Worm (Caenorhabditis elegans): ENCODE results near the gene F13D11.3.

Gene F13D11.3

ce11 chrX:5805872-5806472 is at the start of gene F13D11.3:
TSS of gene F13D11.3 (minus strand) at chrX:5805922.
- TF ChIP-seq sea-1 (GFP tag; conservative IDR thresholded peaks at IDR 0.05) (no peak), aly-1 (tag; optimal IDR thresholded peaks at IDR 0.05) (no peak), B0310.2 (tag; optimal IDR thresholded peaks at IDR 0.05) (no peak), flt-1 (GFP tag; IDR thresholded peaks at IDR 0.05) (no peak), tbx-37 (GFP tag; conservative IDR thresholded peaks at IDR 0.05) (no peak), ceh-13 (GFP tag; optimal IDR thresholded peaks at IDR 0.05) (no peak), F13C5.2 (tag; optimal IDR thresholded peaks at IDR 0.05) (no peak), tbx-11 (GFP tag; IDR thresholded peaks at IDR 0.05) (no peak), ets-7 (tag; optimal IDR thresholded peaks at IDR 0.05) (no peak), tra-4 (tag; optimal IDR thresholded peaks at IDR 0.05) (no peak)

DNA sequence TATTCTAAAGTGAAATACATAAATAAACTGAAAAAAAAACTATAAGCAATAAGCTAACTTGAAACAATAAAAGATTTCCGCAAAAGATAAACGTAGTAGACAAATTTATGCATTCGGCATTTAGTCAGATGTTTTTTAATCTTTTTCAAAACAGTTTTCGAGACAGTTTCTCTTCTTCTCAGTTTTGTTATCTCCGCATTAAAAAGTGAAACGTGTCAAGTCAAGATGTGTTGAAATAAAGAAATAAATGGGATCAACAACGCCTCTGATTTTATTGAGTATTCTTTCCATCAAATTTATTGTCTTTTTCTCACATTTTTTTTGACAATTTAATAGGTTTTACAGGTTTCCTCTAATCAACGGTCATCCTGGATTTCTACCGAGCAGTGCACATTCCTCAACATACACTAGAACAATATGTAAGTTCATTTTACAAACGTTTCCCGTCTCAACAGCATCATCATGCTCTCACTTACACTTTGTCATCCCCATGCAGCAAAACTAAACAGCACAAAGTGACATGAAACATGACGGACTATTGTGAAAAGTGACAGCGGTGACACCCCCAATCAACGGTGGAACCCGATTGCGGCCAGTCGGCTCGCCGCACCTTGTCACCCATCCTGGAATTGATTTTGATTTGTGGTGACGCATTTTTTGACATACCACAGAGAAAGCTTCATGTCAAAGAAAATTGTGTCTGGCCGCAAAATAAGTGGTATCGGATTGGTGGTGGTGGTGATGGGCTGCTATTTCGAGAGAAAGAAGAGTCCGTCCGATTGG is 48.9 kb upstream of the F13D11.3 start:
- no peak for TF ChIP-seq ets-7 (tag; optimal IDR thresholded peaks at IDR 0.05)
- TF ChIP-seq ceh-36 (tag; optimal IDR thresholded peaks at IDR 0.05) = no peak
- TF ChIP-seq hnd-1 (tag; optimal IDR thresholded peaks at IDR 0.05) = no peak
- TF ChIP-seq ceh-13 (GFP tag; optimal IDR thresholded peaks at IDR 0.05) = no peak
- TF ChIP-seq pes-1 (GFP tag; IDR thresholded peaks at IDR 0.05) = no peak
- no peak for TF ChIP-seq ama-1 (optimal IDR thresholded peaks at IDR 0.05)
- no peak for TF ChIP-seq F13C5.2 (tag; optimal IDR thresholded peaks at IDR 0.05)
- TF ChIP-seq flt-1 (GFP tag; IDR thresholded peaks at IDR 0.05) = no peak
- TF ChIP-seq tbx-11 (GFP tag; IDR thresholded peaks at IDR 0.05) = no peak
- TF ChIP-seq aly-1 (tag; optimal IDR thresholded peaks at IDR 0.05) = no peak
- no peak for TF ChIP-seq hmbx-1 (tag; optimal IDR thresholded peaks at IDR 0.05)
- no peak for TF ChIP-seq scrt-1 (GFP tag; IDR thresholded peaks at IDR 0.05)
- no peak for TF ChIP-seq tra-4 (tag; optimal IDR thresholded peaks at IDR 0.05)
- TF ChIP-seq B0310.2 (tag; optimal IDR thresholded peaks at IDR 0.05) = no peak
- no peak for TF ChIP-seq sea-1 (GFP tag; conservative IDR thresholded peaks at IDR 0.05)
- TF ChIP-seq tbx-37 (GFP tag; conservative IDR thresholded peaks at IDR 0.05) = no peak
- TF ChIP-seq hmg-4 (GFP tag; optimal IDR thresholded peaks at IDR 0.05) = no peak

- TF ChIP-seq ets-7 (tag; optimal IDR thresholded peaks at IDR 0.05) = no peak
- no peak for TF ChIP-seq hmbx-1 (tag; optimal IDR thresholded peaks at IDR 0.05)
- TF ChIP-seq tra-4 (tag; optimal IDR thresholded peaks at IDR 0.05) = no peak
- TF ChIP-seq hnd-1 (tag; optimal IDR thresholded peaks at IDR 0.05) = no peak
- TF ChIP-seq B0310.2 (tag; optimal IDR thresholded peaks at IDR 0.05) = no peak
- TF ChIP-seq flt-1 (GFP tag; IDR thresholded peaks at IDR 0.05) = no peak
- no peak for TF ChIP-seq hmg-4 (GFP tag; optimal IDR thresholded peaks at IDR 0.05)
- no peak for TF ChIP-seq aly-1 (tag; optimal IDR thresholded peaks at IDR 0.05)
- TF ChIP-seq F13C5.2 (tag; optimal IDR thresholded peaks at IDR 0.05) = no peak
- no peak for TF ChIP-seq sea-1 (GFP tag; conservative IDR thresholded peaks at IDR 0.05)
- TF ChIP-seq pes-1 (GFP tag; IDR thresholded peaks at IDR 0.05) = no peak
- no peak for TF ChIP-seq ceh-36 (tag; optimal IDR thresholded peaks at IDR 0.05)
- TF ChIP-seq tbx-37 (GFP tag; conservative IDR thresholded peaks at IDR 0.05) = no peak
- no peak for TF ChIP-seq ama-1 (optimal IDR thresholded peaks at IDR 0.05)
- no peak for TF ChIP-seq tbx-11 (GFP tag; IDR thresholded peaks at IDR 0.05)
- no peak for TF ChIP-seq scrt-1 (GFP tag; IDR thresholded peaks at IDR 0.05)
Measured at ce11 chrX:5854163-5854451, 48.4 kb upstream of the F13D11.3 start, which contains the start of gene hog-1. TSS of gene hog-1 (minus strand) at chrX:5854263.

DNA sequence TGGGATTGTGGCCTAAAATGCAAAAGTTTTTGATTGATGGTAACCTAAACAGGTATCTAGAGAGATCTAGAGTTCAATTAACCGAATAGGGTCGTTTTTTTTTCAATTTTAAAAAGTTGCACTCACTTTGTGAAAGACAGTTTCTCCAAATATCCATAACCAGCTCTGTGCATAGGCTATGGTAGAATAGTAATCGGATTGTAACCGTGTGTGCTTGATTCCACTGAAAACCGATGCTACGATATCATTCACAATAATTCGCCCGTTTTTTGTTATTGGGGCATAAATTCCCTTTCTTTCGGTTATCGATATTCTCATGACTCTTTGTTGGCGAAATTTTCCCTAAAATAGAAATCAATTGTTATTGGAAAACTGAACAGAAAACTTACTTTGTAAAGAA is 46.4 kb upstream of the F13D11.3 start:
- TF ChIP-seq hmg-4 (GFP tag; optimal IDR thresholded peaks at IDR 0.05) (no peak), ceh-13 (GFP tag; optimal IDR thresholded peaks at IDR 0.05) (no peak)

- no peak for TF ChIP-seq ama-1 (optimal IDR thresholded peaks at IDR 0.05)
- TF ChIP-seq ceh-36 (tag; optimal IDR thresholded peaks at IDR 0.05) = no peak
- no peak for TF ChIP-seq scrt-1 (GFP tag; IDR thresholded peaks at IDR 0.05)
- no peak for TF ChIP-seq flt-1 (GFP tag; IDR thresholded peaks at IDR 0.05)
- no peak for TF ChIP-seq ets-7 (tag; optimal IDR thresholded peaks at IDR 0.05)
- no peak for TF ChIP-seq F13C5.2 (tag; optimal IDR thresholded peaks at IDR 0.05)
- TF ChIP-seq hmg-4 (GFP tag; optimal IDR thresholded peaks at IDR 0.05) = no peak
- no peak for TF ChIP-seq hmbx-1 (tag; optimal IDR thresholded peaks at IDR 0.05)
- no peak for TF ChIP-seq tbx-11 (GFP tag; IDR thresholded peaks at IDR 0.05)
- no peak for TF ChIP-seq ceh-13 (GFP tag; optimal IDR thresholded peaks at IDR 0.05)
- no peak for TF ChIP-seq B0310.2 (tag; optimal IDR thresholded peaks at IDR 0.05)
- no peak for TF ChIP-seq tra-4 (tag; optimal IDR thresholded peaks at IDR 0.05)
- TF ChIP-seq pes-1 (GFP tag; IDR thresholded peaks at IDR 0.05) = no peak
- no peak for TF ChIP-seq hnd-1 (tag; optimal IDR thresholded peaks at IDR 0.05)
- no peak for TF ChIP-seq sea-1 (GFP tag; conservative IDR thresholded peaks at IDR 0.05)
- no peak for TF ChIP-seq tbx-37 (GFP tag; conservative IDR thresholded peaks at IDR 0.05)
- no peak for TF ChIP-seq aly-1 (tag; optimal IDR thresholded peaks at IDR 0.05)
Measured at ce11 chrX:5850472-5850871, 44.8 kb upstream of the F13D11.3 start.

ce11 chrX:5848703-5849102 is 43.0 kb upstream of the F13D11.3 start, which contains the start of gene atat-2:
TSS of gene atat-2 (plus strand) at chrX:5849100.
- TF ChIP-seq ceh-36 (tag; optimal IDR thresholded peaks at IDR 0.05) (no peak), hnd-1 (tag; optimal IDR thresholded peaks at IDR 0.05) (no peak), flt-1 (GFP tag; IDR thresholded peaks at IDR 0.05) (no peak), aly-1 (tag; optimal IDR thresholded peaks at IDR 0.05) (no peak), pes-1 (GFP tag; IDR thresholded peaks at IDR 0.05) (no peak), ceh-13 (GFP tag; optimal IDR thresholded peaks at IDR 0.05) (no peak), F13C5.2 (tag; optimal IDR thresholded peaks at IDR 0.05) (no peak), tra-4 (tag; optimal IDR thresholded peaks at IDR 0.05) (no peak), ama-1 (optimal IDR thresholded peaks at IDR 0.05) (no peak), scrt-1 (GFP tag; IDR thresholded peaks at IDR 0.05) (no peak)

DNA sequence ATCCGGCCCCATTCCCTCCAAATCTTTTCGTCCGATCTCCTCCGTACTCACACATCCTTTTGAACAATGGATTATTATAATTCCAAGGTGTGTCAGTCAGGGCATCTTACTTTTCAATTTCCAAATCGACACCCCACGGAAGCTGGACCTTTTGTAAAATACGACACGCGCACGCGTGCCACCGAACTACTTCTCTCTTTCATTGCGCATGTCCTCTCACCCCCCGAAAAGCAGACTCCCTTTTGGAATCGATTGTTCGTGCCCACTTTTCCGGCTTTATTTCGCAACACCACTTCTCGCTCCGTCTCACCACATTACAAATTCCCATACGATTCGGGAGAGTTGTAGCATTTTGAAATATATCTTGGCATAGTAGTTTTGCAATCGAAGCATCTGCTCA is 41.5 kb upstream of the F13D11.3 start:
- TF ChIP-seq hmbx-1 (tag; optimal IDR thresholded peaks at IDR 0.05) (no peak), tbx-37 (GFP tag; conservative IDR thresholded peaks at IDR 0.05) (no peak), flt-1 (GFP tag; IDR thresholded peaks at IDR 0.05) (no peak), hmg-4 (GFP tag; optimal IDR thresholded peaks at IDR 0.05) (no peak), ama-1 (optimal IDR thresholded peaks at IDR 0.05) (no peak), sea-1 (GFP tag; conservative IDR thresholded peaks at IDR 0.05) (no peak), F13C5.2 (tag; optimal IDR thresholded peaks at IDR 0.05) (no peak), ceh-36 (tag; optimal IDR thresholded peaks at IDR 0.05) (no peak), ceh-13 (GFP tag; optimal IDR thresholded peaks at IDR 0.05) (no peak), scrt-1 (GFP tag; IDR thresholded peaks at IDR 0.05) (no peak), B0310.2 (tag; optimal IDR thresholded peaks at IDR 0.05) (no peak)

All from whole organism, early embryonic.